Worm (Caenorhabditis elegans) whole organism, young adult: ENCODE data around the gene clec-161.

ENCODE experiments used
- D2030.7 ChIP-seq: fragments of 200-800 bp; sonication (Bioruptor generic); IDR thresholded peaks from 2 replicates; pipeline ENCODE4 v1.3.6; 2022; ENCODE audit warnings: missing genetic modification reagents, missing genetic modification characterization, missing compliant biosample characterization
- F33H1.4 ChIP-seq: fragments of 200-800 bp; sonication (Bioruptor generic); IDR thresholded peaks from 2 replicates; pipeline ENCODE4 v1.3.6; 2022; ENCODE audit warnings: missing genetic modification reagents, missing genetic modification characterization, missing compliant biosample characterization
- F37B4.10 ChIP-seq: fragments of 200-800 bp; sonication (Bioruptor generic); IDR thresholded peaks from 2 replicates; pipeline ENCODE4 v1.3.6; 2022; ENCODE audit warnings: missing genetic modification characterization, missing compliant biosample characterization
- F39B2.1 ChIP-seq: fragments of 200-800 bp; sonication (Bioruptor generic); IDR thresholded peaks from 2 replicates; pipeline ENCODE4 v1.3.6; 2022; ENCODE audit warnings: missing genetic modification reagents, missing genetic modification characterization, missing compliant biosample characterization
- F49E8.2 ChIP-seq: sonication (generic microtip); optimal IDR thresholded peaks from 3 replicates; lab custom pipeline; 2017; ENCODE audit warnings: missing genetic modification characterization, mild to moderate bottlenecking, missing compliant biosample characterization, antibody characterized with exemption, moderate library complexity; ENCODE audit not compliant: insufficient read depth
- F57A8.1 ChIP-seq: fragments of 200-800 bp; sonication (Bioruptor generic); optimal IDR thresholded peaks from 2 replicates; lab custom pipeline; 2018; ENCODE audit warnings: mild to moderate bottlenecking, missing genetic modification characterization, moderate library complexity, missing compliant biosample characterization
- K11D2.4 ChIP-seq: fragments of 200-800 bp; sonication (Bioruptor generic); IDR thresholded peaks from 2 replicates; pipeline ENCODE4 v1.3.6; 2022; ENCODE audit warnings: missing genetic modification reagents, missing genetic modification characterization, missing compliant biosample characterization
- T07F8.4 ChIP-seq: sonication (generic microtip); optimal IDR thresholded peaks from 2 replicates; lab custom pipeline; 2016; ENCODE audit warnings: mild to moderate bottlenecking, missing genetic modification characterization, moderate library complexity, missing compliant biosample characterization
- Y53G8AR.9 ChIP-seq: fragments of 200-800 bp; sonication (Bioruptor generic); conservative IDR thresholded peaks from 2 replicates; pipeline ENCODE4 v1.3.6; 2022; ENCODE audit warnings: missing genetic modification reagents, missing genetic modification characterization, missing compliant biosample characterization
- aptf-2 ChIP-seq: fragments of 200-800 bp; sonication (Bioruptor generic); conservative IDR thresholded peaks from 2 replicates; pipeline ENCODE4 v1.3.6; 2022; ENCODE audit warnings: missing genetic modification reagents, missing genetic modification characterization, missing compliant biosample characterization
- attf-5 ChIP-seq: fragments of 200-800 bp; sonication (Bioruptor generic); optimal IDR thresholded peaks from 2 replicates; lab custom pipeline; 2018; ENCODE audit warnings: mild to moderate bottlenecking, missing genetic modification characterization, missing compliant biosample characterization
- attf-6 ChIP-seq: fragments of 200-800 bp; sonication (Bioruptor generic); IDR thresholded peaks from 2 replicates; pipeline ENCODE4 v1.3.6; 2022; ENCODE audit warnings: missing genetic modification reagents, missing genetic modification characterization, missing compliant biosample characterization
- cebp-1 ChIP-seq, 2 experiments: fragments of 200-800 bp in 1 of 2; sonication (Bioruptor generic) in 1 of 2; sonication (generic microtip) in 1 of 2; IDR thresholded peaks in 1 of 2; optimal IDR thresholded peaks in 1 of 2; 2 replicates each; pipeline versions ENCODE4 v1.3.6 to Lab custom; 2017 to 2022; ENCODE audit warnings: missing compliant biosample characterization in 2 of 2, missing genetic modification characterization in 2 of 2, mild to moderate bottlenecking in 1 of 2, missing genetic modification reagents in 1 of 2, moderate library complexity in 1 of 2
- ceh-100 ChIP-seq: fragments of 200-800 bp; sonication (Bioruptor generic); IDR thresholded peaks from 2 replicates; pipeline ENCODE4 v1.3.6; 2022; ENCODE audit warnings: missing genetic modification reagents, missing genetic modification characterization, missing compliant biosample characterization
- ceh-27 ChIP-seq: fragments of 200-800 bp; sonication (Bioruptor generic); optimal IDR thresholded peaks from 2 replicates; lab custom pipeline; 2018; ENCODE audit warnings: mild to moderate bottlenecking, missing genetic modification characterization, moderate library complexity, missing compliant biosample characterization
- ceh-40 ChIP-seq: fragments of 200-800 bp; sonication (Bioruptor generic); IDR thresholded peaks from 2 replicates; pipeline ENCODE4 v1.3.6; 2022; ENCODE audit warnings: missing genetic modification characterization, missing compliant biosample characterization
- die-1 ChIP-seq: sonication (generic microtip); optimal IDR thresholded peaks from 2 replicates; lab custom pipeline; 2016; ENCODE audit warnings: missing genotype, mild to moderate bottlenecking, missing genetic modification characterization, missing compliant biosample characterization
- dpff-1 ChIP-seq: sonication (generic microtip); optimal IDR thresholded peaks from 2 replicates; lab custom pipeline; 2017; ENCODE audit warnings: mild to moderate bottlenecking, missing genetic modification characterization, missing compliant biosample characterization
- egrh-3 ChIP-seq: fragments of 200-800 bp; sonication (Bioruptor generic); IDR thresholded peaks from 2 replicates; pipeline ENCODE4 v1.3.6; 2022; ENCODE audit warnings: missing genetic modification reagents, missing genetic modification characterization, missing compliant biosample characterization
- hrde-1 ChIP-seq: sonication (generic microtip); optimal IDR thresholded peaks from 2 replicates; lab custom pipeline; 2016; ENCODE audit warnings: missing genetic modification characterization, mild to moderate bottlenecking, missing compliant biosample characterization, moderate library complexity, missing genotype, missing genetic modification reagents, borderline replicate concordance
- hsf-1 ChIP-seq: fragments of 200-800 bp; sonication (Bioruptor generic); IDR thresholded peaks from 2 replicates; pipeline ENCODE4 v1.3.6; 2022; ENCODE audit warnings: missing genetic modification reagents, missing genetic modification characterization, missing compliant biosample characterization
- madf-3 ChIP-seq: fragments of 200-800 bp; sonication (Bioruptor generic); IDR thresholded peaks from 2 replicates; pipeline ENCODE4 v1.3.6; 2022; ENCODE audit warnings: missing genetic modification reagents, missing genetic modification characterization, missing compliant biosample characterization
- nhr-27 ChIP-seq: fragments of 200-800 bp; sonication (Bioruptor generic); optimal IDR thresholded peaks from 2 replicates; lab custom pipeline; 2018; ENCODE audit warnings: mild to moderate bottlenecking, missing genetic modification characterization, moderate library complexity, missing compliant biosample characterization
- nhr-90 ChIP-seq: sonication (generic microtip); optimal IDR thresholded peaks from 2 replicates; lab custom pipeline; 2016; ENCODE audit warnings: missing genotype, mild to moderate bottlenecking, missing genetic modification characterization, missing compliant biosample characterization
- pbrm-1 ChIP-seq: fragments of 200-800 bp; sonication (Bioruptor generic); IDR thresholded peaks from 2 replicates; pipeline ENCODE4 v1.3.6; 2022; ENCODE audit warnings: missing genetic modification reagents, missing genetic modification characterization, missing compliant biosample characterization
- repo-1 ChIP-seq: sonication (generic microtip); optimal IDR thresholded peaks from 2 replicates; lab custom pipeline; 2017; ENCODE audit warnings: mild to moderate bottlenecking, missing genetic modification characterization, missing compliant biosample characterization
- sdz-38 ChIP-seq: sonication (generic microtip); optimal IDR thresholded peaks from 2 replicates; lab custom pipeline; 2016; ENCODE audit warnings: missing genotype, missing genetic modification characterization, missing compliant biosample characterization
- sea-2 ChIP-seq: fragments of 200-800 bp; sonication (Bioruptor generic); IDR thresholded peaks from 2 replicates; pipeline ENCODE4 v1.3.6; 2022; ENCODE audit warnings: missing genetic modification characterization, missing compliant biosample characterization
- snpc-1.1 ChIP-seq: sonication (generic microtip); optimal IDR thresholded peaks from 2 replicates; lab custom pipeline; 2017; ENCODE audit warnings: missing genetic modification characterization, mild to moderate bottlenecking, missing compliant biosample characterization, antibody characterized with exemption, moderate library complexity, missing genotype, missing genetic modification reagents; ENCODE audit not compliant: insufficient read depth
- snpc-3.4 ChIP-seq: sonication (generic microtip); optimal IDR thresholded peaks from 2 replicates; lab custom pipeline; 2017; ENCODE audit warnings: missing genetic modification characterization, mild to moderate bottlenecking, missing compliant biosample characterization, antibody characterized with exemption, moderate library complexity, missing genotype, missing genetic modification reagents
- zim-3 ChIP-seq: sonication (generic microtip); optimal IDR thresholded peaks from 2 replicates; lab custom pipeline; 2017; ENCODE audit warnings: mild to moderate bottlenecking, missing genetic modification characterization, moderate library complexity, missing compliant biosample characterization
- ztf-28 ChIP-seq: fragments of 200-800 bp; sonication (Bioruptor generic); IDR thresholded peaks from 2 replicates; pipeline ENCODE4 v1.3.6; 2022; ENCODE audit warnings: missing genetic modification reagents, missing genetic modification characterization, missing compliant biosample characterization

The clec-161 gene

ce11 chrIII:9585314-9585713, 23.2 kb downstream of the clec-161 start:
- TF ChIP-seq madf-3 (no peak), egrh-3 (no peak), die-1 (tag; lab: Kevin White, UChicago) (no peak), sea-2 (GFP tag; lab: Robert Waterston, UW) (no peak), K11D2.4 (GFP tag; lab: Robert Waterston, UW) (no peak), F33H1.4 (GFP tag; lab: Robert Waterston, UW) (no peak), F57A8.1 (no peak), hsf-1 (GFP tag; lab: Robert Waterston, UW) (no peak), ztf-28 (GFP tag; lab: Robert Waterston, UW) (no peak), hrde-1 (tag; lab: Kevin White, UChicago) (no peak), zim-3 (no peak), attf-5 (GFP tag; lab: Kevin White, UChicago) (no peak), ceh-40 (GFP tag; lab: Robert Waterston, UW) (no peak), ceh-100 (GFP tag; lab: Robert Waterston, UW) (no peak), pbrm-1 (GFP tag; lab: Robert Waterston, UW) (no peak), Y53G8AR.9 (no peak), snpc-3.4 (no peak)
- TF ChIP-seq, all 124 proteins: peak for 0

- no peak for TF ChIP-seq aptf-2 (GFP tag; lab: Robert Waterston, UW)
- no peak for TF ChIP-seq egrh-3
- TF ChIP-seq T07F8.4 (tag; lab: Kevin White, UChicago), result no peak
- TF ChIP-seq repo-1 (tag; lab: Kevin White, UChicago), result no peak
- no peak for TF ChIP-seq nhr-27
- TF ChIP-seq snpc-1.1 (tag; lab: Kevin White, UChicago), result no peak
- TF ChIP-seq nhr-90 (tag; lab: Kevin White, UChicago), result no peak
- TF ChIP-seq attf-6, result no peak
- no peak for TF ChIP-seq F39B2.1
- no peak for TF ChIP-seq F49E8.2 (tag; lab: Kevin White, UChicago)
- TF ChIP-seq K11D2.4 (GFP tag; lab: Robert Waterston, UW), result no peak
- TF ChIP-seq sdz-38 (tag; lab: Kevin White, UChicago), result no peak
These were observed 25.3 kb downstream of the clec-161 start for ce11 chrIII:9583224-9583623.

- TF ChIP-seq attf-5 (GFP tag; lab: Kevin White, UChicago), result no peak
- TF ChIP-seq ceh-27 (GFP tag; lab: Kevin White, UChicago), result no peak
- TF ChIP-seq F37B4.10 (GFP tag; lab: Robert Waterston, UW), result no peak
- no peak for TF ChIP-seq dpff-1
- TF ChIP-seq, all 124 proteins: peak for 0
These were observed 26.3 kb downstream of the clec-161 start, which contains the start of gene C48B4.3 for ce11 chrIII:9582240-9582639. Gene C48B4.3, minus strand, starts transcription at chrIII:9582388.

- no peak for TF ChIP-seq cebp-1 (GFP tag; IDR thresholded peaks at IDR 0.05; lab: Robert Waterston, UW)
- peak; percentile 82 for TF ChIP-seq cebp-1 (tag; optimal IDR thresholded peaks at IDR 0.05; lab: Kevin White, UChicago)
- no peak for TF ChIP-seq D2030.7 (GFP tag; lab: Robert Waterston, UW)
- peak; percentile 18 for TF ChIP-seq attf-5 (GFP tag; lab: Kevin White, UChicago)
These were observed 28.3 kb downstream of the clec-161 start, which contains the start of gene ced-7 for ce11 chrIII:9580039-9580891. Gene ced-7, minus strand, starts transcription at chrIII:9580089.
